Fruit fly (Drosophila melanogaster) whole organism, adult: Measurements from ENCODE around the gene Kdm2.

Experiments
- CG12768 ChIP-seq: fragments of 200-800 bp; sonication (Bioruptor generic); optimal IDR thresholded peaks from 2 replicates; lab custom pipeline; 2017; ENCODE audit warnings: missing biosample characterization, missing genetic modification characterization, mild to moderate bottlenecking, moderate library complexity, missing genetic modification reagents
- CG7045 ChIP-seq: fragments of 200-800 bp; sonication (Bioruptor generic); optimal IDR thresholded peaks from 2 replicates; lab custom pipeline; 2017; ENCODE audit warnings: missing biosample characterization, mild to moderate bottlenecking, missing genetic modification characterization
- Clk ChIP-seq: fragments of 200-800 bp; sonication (Bioruptor generic); optimal IDR thresholded peaks from 2 replicates; lab custom pipeline; 2017; ENCODE audit warnings: missing biosample characterization, missing genetic modification characterization
- Hr96 ChIP-seq: fragments of 200-800 bp; sonication (Bioruptor generic); optimal IDR thresholded peaks from 2 replicates; lab custom pipeline; 2016; ENCODE audit warnings: missing biosample characterization, missing genetic modification characterization
- bab1 ChIP-seq: fragments of 200-800 bp; sonication (Bioruptor generic); optimal IDR thresholded peaks from 3 replicates; lab custom pipeline; 2019; ENCODE audit warnings: missing biosample characterization, mild to moderate bottlenecking, missing genetic modification characterization, moderate library complexity
- cic ChIP-seq: fragments of 200-800 bp; sonication (Bioruptor generic); optimal IDR thresholded peaks from 2 replicates; lab custom pipeline; 2017; ENCODE audit warnings: missing biosample characterization, mild to moderate bottlenecking, missing genetic modification characterization, moderate library complexity
- cnc ChIP-seq, 2 experiments: fragments of >200 bp; optimal IDR thresholded peaks; 2 replicates each; lab custom pipeline; 2017
- ovo ChIP-seq: fragments of 200-800 bp; sonication (Bioruptor generic); optimal IDR thresholded peaks from 2 replicates; lab custom pipeline; 2016; ENCODE audit warnings: missing biosample characterization, missing genetic modification characterization

dm6 chr3R:9002542-9002941 lies 49.8 kb upstream of the Kdm2 start:
- no peak for TF ChIP-seq CG12768 (GFP tag; lab: Kevin White, UChicago)
- TF ChIP-seq CG7045 (GFP tag; lab: Kevin White, UChicago): no peak
- TF ChIP-seq bab1 (GFP tag; lab: Kevin White, UChicago): no peak
- no peak for TF ChIP-seq ovo (GFP tag; lab: Kevin White, UChicago)
- TF ChIP-seq Hr96: no peak
- no peak for TF ChIP-seq cnc (optimal IDR thresholded peaks at IDR 0.05; lab: Kevin White, UChicago)
- no peak for TF ChIP-seq cic (GFP tag; lab: Kevin White, UChicago)
- no peak for TF ChIP-seq Clk (GFP tag; lab: Kevin White, UChicago)
